Fruit fly (Drosophila melanogaster) whole organism, adult: ENCODE results near the gene CG31915.

Experiments
- CG1620 ChIP-seq: fragments of 200-800 bp; sonication (Bioruptor generic); optimal IDR thresholded peaks from 2 replicates; lab custom pipeline; 2016; ENCODE audit warnings: missing biosample characterization, missing genetic modification characterization
- CG33017 ChIP-seq: fragments of 200-800 bp; sonication (Bioruptor generic); optimal IDR thresholded peaks from 2 replicates; lab custom pipeline; 2018; ENCODE audit warnings: missing biosample characterization, mild to moderate bottlenecking, missing genetic modification characterization, moderate library complexity
- CG5204 ChIP-seq: fragments of 200-800 bp; sonication (Bioruptor generic); optimal IDR thresholded peaks from 2 replicates; lab custom pipeline; 2016; ENCODE audit warnings: missing biosample characterization, missing genetic modification characterization
- CG7045 ChIP-seq: fragments of 200-800 bp; sonication (Bioruptor generic); optimal IDR thresholded peaks from 2 replicates; lab custom pipeline; 2017; ENCODE audit warnings: missing biosample characterization, mild to moderate bottlenecking, missing genetic modification characterization
- Clk ChIP-seq: fragments of 200-800 bp; sonication (Bioruptor generic); optimal IDR thresholded peaks from 2 replicates; lab custom pipeline; 2017; ENCODE audit warnings: missing biosample characterization, missing genetic modification characterization
- Crg-1 ChIP-seq: fragments of 200-800 bp; sonication (Bioruptor generic); optimal IDR thresholded peaks from 2 replicates; lab custom pipeline; 2016; ENCODE audit warnings: missing biosample characterization, missing genetic modification characterization
- bab1 ChIP-seq: fragments of 200-800 bp; sonication (Bioruptor generic); optimal IDR thresholded peaks from 3 replicates; lab custom pipeline; 2019; ENCODE audit warnings: missing biosample characterization, mild to moderate bottlenecking, missing genetic modification characterization, moderate library complexity
- cic ChIP-seq: fragments of 200-800 bp; sonication (Bioruptor generic); optimal IDR thresholded peaks from 2 replicates; lab custom pipeline; 2017; ENCODE audit warnings: missing biosample characterization, mild to moderate bottlenecking, missing genetic modification characterization, moderate library complexity
- kay ChIP-seq: fragments of 200-800 bp; sonication (Bioruptor generic); peaks from one replicate; lab custom pipeline; 2016; ENCODE audit warnings: missing biosample characterization, missing genetic modification characterization, borderline replicate concordance
- pad ChIP-seq: fragments of 200-800 bp; sonication (Bioruptor generic); optimal IDR thresholded peaks from 3 replicates; lab custom pipeline; 2017; ENCODE audit warnings: missing biosample characterization, missing genetic modification characterization, mild to moderate bottlenecking, moderate library complexity, missing genetic modification reagents
- tj ChIP-seq: fragments of 200-800 bp; sonication (Bioruptor generic); optimal IDR thresholded peaks from 3 replicates; lab custom pipeline; 2017; ENCODE audit warnings: missing biosample characterization, mild to moderate bottlenecking, missing genetic modification characterization, moderate library complexity

dm6 chr2L:5541935-5542685 is 14.2 kb downstream of the CG31915 start, which contains the start of the genes Hel25E and Lam:
- TF ChIP-seq CG7045 (GFP tag; lab: Kevin White, UChicago) (no peak), Clk (GFP tag; lab: Kevin White, UChicago) (no peak), Crg-1 (GFP tag; lab: Kevin White, UChicago) (no peak), pad (GFP tag; lab: Kevin White, UChicago) (no peak), CG5204 (GFP tag; lab: Kevin White, UChicago) (no peak), CG1620 (GFP tag; lab: Kevin White, UChicago) (no peak), cic (GFP tag; lab: Kevin White, UChicago) (no peak), bab1 (GFP tag; lab: Kevin White, UChicago) (no peak), tj (GFP tag; lab: Kevin White, UChicago) (no peak), CG33017 (tag; lab: Kevin White, UChicago) (no peak), kay (GFP tag; lab: Kevin White, UChicago) (no peak)
